Fruit fly (Drosophila melanogaster): ENCODE results near the gene Usp12-46.

DNA sequence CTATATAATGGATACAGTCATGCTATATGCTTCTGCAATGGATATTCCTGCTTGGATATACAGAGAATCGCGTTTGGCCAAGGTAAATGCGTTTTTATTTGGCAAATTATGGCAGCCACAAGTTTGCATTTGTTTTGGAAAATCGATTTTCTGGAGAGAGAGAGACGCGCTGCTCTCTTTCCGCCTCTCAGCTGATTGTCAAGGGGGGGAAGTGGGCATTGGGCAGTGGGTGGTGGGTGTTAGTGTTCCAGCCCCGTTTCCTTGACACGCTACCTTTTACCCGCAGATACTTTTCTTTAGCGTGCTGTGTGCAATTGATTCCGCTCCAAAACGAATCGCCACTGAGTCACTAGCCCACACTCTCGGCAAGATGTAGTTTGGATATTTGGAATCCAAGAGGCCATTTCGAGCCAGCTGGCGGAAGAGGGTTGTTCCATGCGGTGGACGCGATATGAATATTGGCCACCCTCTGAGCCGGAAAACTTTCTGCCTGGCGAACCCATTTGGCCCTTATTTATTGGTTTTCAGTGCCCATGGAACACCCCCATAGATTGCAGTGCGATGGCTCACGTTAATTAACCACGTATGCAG is 4.6 kb downstream of the Usp12-46 start:
- TF ChIP-seq kay (GFP tag; ENCODE audit: borderline replicate concordance) (no peak), CG12768 (GFP tag; optimal IDR thresholded peaks at IDR 0.05) (no peak), Mnt (GFP tag; optimal IDR thresholded peaks at IDR 0.05) (no peak), CG14711 (tag; optimal IDR thresholded peaks at IDR 0.05) (no peak), pad (GFP tag; optimal IDR thresholded peaks at IDR 0.05) (no peak), cnc (optimal IDR thresholded peaks at IDR 0.05) (no peak), CG1620 (GFP tag; optimal IDR thresholded peaks at IDR 0.05) (no peak), CG7045 (GFP tag; optimal IDR thresholded peaks at IDR 0.05) (no peak), bab1 (GFP tag; optimal IDR thresholded peaks at IDR 0.05) (no peak), tj (GFP tag; optimal IDR thresholded peaks at IDR 0.05) (peak; percentile 42), cic (GFP tag; optimal IDR thresholded peaks at IDR 0.05) (no peak), Hr96 (GFP tag; optimal IDR thresholded peaks at IDR 0.05) (no peak), toe (GFP tag; optimal IDR thresholded peaks at IDR 0.05) (no peak)

Measured in whole organism, adult.